Fruit fly (Drosophila melanogaster) Kc167 (cell line): ENCODE results near the gene Drsl2.

ENCODE experiments used
- Myc ChIP-seq: fragments of >200 bp; optimal IDR thresholded peaks from 2 replicates; lab custom pipeline; 2017; ENCODE audit warnings: missing external identifiers
- Sin3A ChIP-seq: fragments of >200 bp; optimal IDR thresholded peaks from 2 replicates; lab custom pipeline; 2018; ENCODE audit warnings: missing external identifiers
- h ChIP-seq: fragments of >200 bp; optimal IDR thresholded peaks from 3 replicates; lab custom pipeline; 2018; ENCODE audit warnings: missing external identifiers
- ttk ChIP-seq: sonication (Bioruptor generic); optimal IDR thresholded peaks from 2 replicates; lab custom pipeline; 2017; ENCODE audit warnings: missing external identifiers

dm6 chr3L:3325597-3325924 lies 11.4 kb downstream of the Drsl2 start:
- TF ChIP-seq h: no peak
- TF ChIP-seq ttk (lab: Kevin White, UChicago): no peak
- no peak for TF ChIP-seq Myc (lab: Kevin White, UChicago)
- no peak for TF ChIP-seq Sin3A (lab: Kevin White, UChicago)
